Fruit fly (Drosophila melanogaster) whole organism, embryonic: ENCODE data around the gene CG2124.

Experiments
- B-H1 ChIP-seq: fragments of 200-800 bp; sonication (Bioruptor generic); IDR thresholded peaks from 3 replicates; pipeline ENCODE4 v1.3.6; 2022; ENCODE audit warnings: missing biosample characterization, missing genetic modification characterization
- CG10274 ChIP-seq: fragments of 200-800 bp; sonication (Bioruptor generic); optimal IDR thresholded peaks from 3 replicates; lab custom pipeline; 2017; ENCODE audit warnings: missing biosample characterization, mild to moderate bottlenecking, missing genetic modification characterization
- CG11398 ChIP-seq: fragments of 200-800 bp; sonication (Bioruptor generic); optimal IDR thresholded peaks from 2 replicates; lab custom pipeline; 2016; ENCODE audit warnings: missing biosample characterization, missing genetic modification characterization
- CG11504 ChIP-seq: fragments of 200-800 bp; sonication (Bioruptor generic); optimal IDR thresholded peaks from 3 replicates; lab custom pipeline; 2019; ENCODE audit warnings: missing biosample characterization, mild to moderate bottlenecking, missing genetic modification characterization, moderate library complexity
- CG11560 ChIP-seq: fragments of 200-800 bp; sonication (Bioruptor generic); IDR thresholded peaks from 3 replicates; pipeline ENCODE4 v1.3.6; 2022; ENCODE audit warnings: missing biosample characterization, missing genetic modification characterization
- CG11695 ChIP-seq: fragments of 200-800 bp; sonication (Bioruptor generic); IDR thresholded peaks from 3 replicates; pipeline ENCODE4 v1.3.6; 2022; ENCODE audit warnings: missing biosample characterization, missing genetic modification characterization
- CG12744 ChIP-seq: fragments of 200-800 bp; sonication (Bioruptor generic); optimal IDR thresholded peaks from 2 replicates; lab custom pipeline; 2016; ENCODE audit warnings: missing biosample characterization, missing genetic modification characterization
- CG13775 ChIP-seq: fragments of 200-800 bp; sonication (Bioruptor generic); optimal IDR thresholded peaks from 3 replicates; lab custom pipeline; 2017; ENCODE audit warnings: missing biosample characterization, mild to moderate bottlenecking, missing genetic modification characterization
- CG17359 ChIP-seq: fragments of 200-800 bp; sonication (Bioruptor generic); optimal IDR thresholded peaks from 3 replicates; lab custom pipeline; 2018; ENCODE audit warnings: missing biosample characterization, mild to moderate bottlenecking, missing genetic modification characterization, moderate library complexity
- CG17385 ChIP-seq: fragments of 200-800 bp; sonication (Bioruptor generic); optimal IDR thresholded peaks from 3 replicates; lab custom pipeline; 2018; ENCODE audit warnings: missing biosample characterization, mild to moderate bottlenecking, missing genetic modification characterization
- CG18011 ChIP-seq: fragments of 200-800 bp; sonication (Bioruptor generic); optimal IDR thresholded peaks from 2 replicates; lab custom pipeline; 2017; ENCODE audit warnings: missing biosample characterization, missing genetic modification characterization, mild to moderate bottlenecking, moderate library complexity, missing genotype
- CG18764 ChIP-seq: fragments of 200-800 bp; sonication (Bioruptor generic); optimal IDR thresholded peaks from 3 replicates; lab custom pipeline; 2016; ENCODE audit warnings: missing biosample characterization, missing genetic modification characterization
- CG31224 ChIP-seq: fragments of 200-800 bp; sonication (Bioruptor generic); IDR thresholded peaks from 2 replicates; pipeline ENCODE4 v1.3.6; 2022; ENCODE audit warnings: missing biosample characterization, missing genetic modification characterization
- CG3995 ChIP-seq: fragments of 200-800 bp; sonication (Bioruptor generic); optimal IDR thresholded peaks from 3 replicates; lab custom pipeline; 2016; ENCODE audit warnings: missing biosample characterization, missing genetic modification characterization
- CG5180 ChIP-seq: fragments of 200-800 bp; sonication (Bioruptor generic); optimal IDR thresholded peaks from 3 replicates; lab custom pipeline; 2017; ENCODE audit warnings: missing biosample characterization, missing genetic modification characterization, mild to moderate bottlenecking, moderate library complexity, missing genetic modification reagents
- CG6689 ChIP-seq: fragments of 200-800 bp; sonication (Bioruptor generic); IDR thresholded peaks from 2 replicates; pipeline ENCODE4 v1.3.6; 2022; ENCODE audit warnings: missing biosample characterization, missing genetic modification characterization
- CG6854 ChIP-seq: fragments of 200-800 bp; sonication (Bioruptor generic); optimal IDR thresholded peaks from 3 replicates; lab custom pipeline; 2017; ENCODE audit warnings: missing biosample characterization, mild to moderate bottlenecking, missing genetic modification characterization
- CG7987 ChIP-seq: fragments of 200-800 bp; sonication (Bioruptor generic); optimal IDR thresholded peaks from 2 replicates; lab custom pipeline; 2018; ENCODE audit warnings: missing biosample characterization, mild to moderate bottlenecking, missing genetic modification characterization, moderate library complexity
- CG8089 ChIP-seq: fragments of 200-800 bp; sonication (Bioruptor generic); optimal IDR thresholded peaks from 3 replicates; lab custom pipeline; 2016; ENCODE audit warnings: missing biosample characterization, missing genetic modification characterization
- CG8478 ChIP-seq: fragments of >200 bp; optimal IDR thresholded peaks from 2 replicates; lab custom pipeline; 2018
- CG8765 ChIP-seq: fragments of 200-800 bp; sonication (Bioruptor generic); IDR thresholded peaks from 2 replicates; pipeline ENCODE4 v1.3.6; 2022; ENCODE audit warnings: missing biosample characterization, missing genetic modification characterization
- CG9817 ChIP-seq: fragments of 200-800 bp; sonication (Bioruptor generic); optimal IDR thresholded peaks from 2 replicates; lab custom pipeline; 2018; ENCODE audit warnings: missing biosample characterization, mild to moderate bottlenecking, missing genetic modification characterization, moderate library complexity
- D ChIP-seq, 2 experiments: fragments of 200-800 bp in 1 of 2; fragments of >200 bp in 1 of 2; sonication (Bioruptor generic) in 1 of 2; optimal IDR thresholded peaks; 2 replicates in 1 of 2; 3 replicates in 1 of 2; lab custom pipeline; 2017; ENCODE audit warnings: mild to moderate bottlenecking in 1 of 2, missing biosample characterization in 1 of 2, missing genetic modification characterization in 1 of 2, missing genetic modification reagents in 1 of 2
- Dad ChIP-seq: fragments of 200-800 bp; sonication (Bioruptor generic); optimal IDR thresholded peaks from 3 replicates; lab custom pipeline; 2016; ENCODE audit warnings: missing biosample characterization, missing genetic modification characterization
- Dfd ChIP-seq, 2 experiments: fragments of >200 bp; optimal IDR thresholded peaks; 2 replicates each; lab custom pipeline; 2017; ENCODE audit warnings: missing biosample characterization in 2 of 2, missing genetic modification characterization in 2 of 2
- Ets65A ChIP-seq: fragments of 200-800 bp; sonication (Bioruptor generic); peaks from one replicate; lab custom pipeline; 2016; ENCODE audit warnings: missing biosample characterization, missing genetic modification characterization
- Myb ChIP-seq: fragments of 200-800 bp; sonication (Bioruptor generic); optimal IDR thresholded peaks from 2 replicates; lab custom pipeline; 2016; ENCODE audit warnings: missing biosample characterization, missing genetic modification characterization
- NK7.1 ChIP-seq: fragments of 200-800 bp; sonication (Bioruptor generic); optimal IDR thresholded peaks from 3 replicates; lab custom pipeline; 2016; ENCODE audit warnings: missing biosample characterization, missing genetic modification characterization
- Opbp ChIP-seq: fragments of 200-800 bp; sonication (Bioruptor generic); IDR thresholded peaks from 3 replicates; pipeline ENCODE4 v1.3.6; 2022; ENCODE audit warnings: missing biosample characterization, missing genetic modification characterization; ENCODE audit not compliant: partially characterized antibody
- Sox102F ChIP-seq: fragments of 200-800 bp; sonication (Bioruptor generic); optimal IDR thresholded peaks from 2 replicates; lab custom pipeline; 2018; ENCODE audit warnings: missing biosample characterization, mild to moderate bottlenecking, missing genetic modification characterization, moderate library complexity
- Xrp1 ChIP-seq: fragments of 200-800 bp; sonication (Bioruptor generic); IDR thresholded peaks from 2 replicates; pipeline ENCODE4 v1.3.6; 2022; ENCODE audit warnings: missing biosample characterization, missing genetic modification characterization
- bigmax ChIP-seq: fragments of 200-800 bp; sonication (Bioruptor generic); optimal IDR thresholded peaks from 2 replicates; lab custom pipeline; 2018; ENCODE audit warnings: missing biosample characterization, mild to moderate bottlenecking, missing genetic modification characterization
- br ChIP-seq: fragments of >200 bp; optimal IDR thresholded peaks from 2 replicates; lab custom pipeline; 2017
- cato ChIP-seq: fragments of 200-800 bp; sonication (Bioruptor generic); optimal IDR thresholded peaks from 2 replicates; lab custom pipeline; 2016; ENCODE audit warnings: missing biosample characterization, missing genetic modification characterization, borderline replicate concordance
- croc ChIP-seq: fragments of 200-800 bp; sonication (Bioruptor generic); conservative IDR thresholded peaks from 3 replicates; pipeline ENCODE4 v1.3.6; 2022; ENCODE audit warnings: missing biosample characterization, missing genetic modification characterization
- dimm ChIP-seq: fragments of 200-800 bp; sonication (Bioruptor generic); IDR thresholded peaks from 2 replicates; pipeline ENCODE4 v1.3.6; 2022; ENCODE audit warnings: missing biosample characterization, missing genetic modification characterization
- gro ChIP-seq: fragments of 200-800 bp; sonication (Bioruptor generic); optimal IDR thresholded peaks from 2 replicates; lab custom pipeline; 2016; ENCODE audit warnings: missing biosample characterization, missing genetic modification characterization
- kay ChIP-seq: fragments of 200-800 bp; sonication (Bioruptor generic); optimal IDR thresholded peaks from 2 replicates; lab custom pipeline; 2016; ENCODE audit warnings: missing biosample characterization, missing genetic modification characterization
- lbe ChIP-seq: fragments of 200-800 bp; sonication (Bioruptor generic); optimal IDR thresholded peaks from 2 replicates; lab custom pipeline; 2016; ENCODE audit warnings: missing biosample characterization, mild to moderate bottlenecking, missing genetic modification characterization
- mirr ChIP-seq: fragments of 200-800 bp; sonication (Bioruptor generic); optimal IDR thresholded peaks from 3 replicates; lab custom pipeline; 2018; ENCODE audit warnings: missing biosample characterization, mild to moderate bottlenecking, missing genetic modification characterization
- odd ChIP-seq: fragments of 200-800 bp; sonication (Bioruptor generic); optimal IDR thresholded peaks from 2 replicates; lab custom pipeline; 2017; ENCODE audit warnings: missing biosample characterization, mild to moderate bottlenecking, missing genetic modification characterization
- pb ChIP-seq: fragments of 200-800 bp; sonication (Bioruptor generic); optimal IDR thresholded peaks from 3 replicates; lab custom pipeline; 2016; ENCODE audit warnings: missing biosample characterization, missing genetic modification characterization
- pfk ChIP-seq: fragments of 200-800 bp; sonication (Bioruptor generic); optimal IDR thresholded peaks from 2 replicates; lab custom pipeline; 2018; ENCODE audit warnings: missing biosample characterization, mild to moderate bottlenecking, missing genetic modification characterization, moderate library complexity
- pum ChIP-seq: fragments of 200-800 bp; sonication (Bioruptor generic); optimal IDR thresholded peaks from 2 replicates; lab custom pipeline; 2016; ENCODE audit warnings: missing biosample characterization, missing genetic modification characterization
- sima ChIP-seq: fragments of 200-800 bp; sonication (Bioruptor generic); optimal IDR thresholded peaks from 2 replicates; lab custom pipeline; 2016; ENCODE audit warnings: missing biosample characterization, missing genetic modification characterization
- so ChIP-seq: fragments of 200-800 bp; sonication (Bioruptor generic); IDR thresholded peaks from 3 replicates; pipeline ENCODE4 v1.3.6; 2022; ENCODE audit warnings: missing biosample characterization, missing genetic modification characterization
- ssp ChIP-seq: fragments of 200-800 bp; sonication (Bioruptor generic); IDR thresholded peaks from 2 replicates; pipeline ENCODE4 v1.3.6; 2022; ENCODE audit warnings: missing biosample characterization, missing genetic modification characterization
- unpg ChIP-seq: fragments of 200-800 bp; sonication (Bioruptor generic); optimal IDR thresholded peaks from 3 replicates; lab custom pipeline; 2018; ENCODE audit warnings: missing biosample characterization, mild to moderate bottlenecking, missing genetic modification characterization, moderate library complexity
- zen2 ChIP-seq: fragments of 200-800 bp; sonication (Bioruptor generic); IDR thresholded peaks from 3 replicates; pipeline ENCODE4 v1.3.6; 2022; ENCODE audit warnings: missing biosample characterization, missing genetic modification characterization; ENCODE audit not compliant: partially characterized antibody
- zf30C ChIP-seq: fragments of 200-800 bp; sonication (Bioruptor generic); optimal IDR thresholded peaks from 3 replicates; lab custom pipeline; 2018; ENCODE audit warnings: missing biosample characterization, mild to moderate bottlenecking, missing genetic modification characterization

The CG2124 gene

DNA sequence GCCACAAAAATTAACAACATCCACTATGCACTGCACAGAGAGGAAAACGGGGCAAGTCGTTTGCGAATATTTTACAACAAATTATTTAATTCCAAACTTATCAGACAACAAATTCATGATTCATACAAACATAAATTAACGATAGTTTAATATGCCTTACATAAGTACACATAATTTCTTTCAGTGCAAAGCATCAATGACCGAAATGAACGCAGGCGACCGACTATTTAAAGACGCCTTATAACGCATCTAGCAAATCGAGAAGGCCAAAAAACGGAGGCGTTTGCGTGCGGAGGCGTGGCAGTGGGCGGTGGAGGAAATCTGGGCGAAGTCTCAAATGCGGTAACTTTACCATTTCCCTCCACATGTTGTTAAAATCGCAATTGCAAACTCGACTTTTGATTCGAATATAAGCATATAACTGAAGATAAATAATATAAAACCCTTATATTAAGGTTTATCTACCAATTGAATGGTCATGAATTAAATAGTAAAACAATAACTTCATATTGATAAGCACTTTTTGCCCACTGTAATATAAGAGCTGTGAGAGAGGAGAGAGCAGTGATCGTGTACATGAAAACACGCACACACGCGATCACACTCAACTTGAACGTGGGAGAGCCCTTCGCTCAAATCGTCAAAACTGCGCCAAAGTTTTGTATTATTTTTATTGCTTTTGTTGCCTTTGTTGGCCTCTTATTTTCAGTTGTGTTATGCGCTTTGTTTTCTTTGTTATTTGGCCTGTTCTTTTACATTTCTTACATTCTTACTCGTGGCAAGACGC is 48.7 kb upstream of the CG2124 start (continued):
- TF ChIP-seq D (optimal IDR thresholded peaks at IDR 0.05; lab: Kevin White, UChicago) (no peak), D (GFP tag; optimal IDR thresholded peaks at IDR 0.05; lab: Kevin White, UChicago) (peak; percentile 90), gro (GFP tag; lab: Kevin White, UChicago) (peak; percentile 28), Xrp1 (GFP tag; lab: Robert Waterston, UW) (peak; percentile 92), CG8765 (GFP tag; lab: Robert Waterston, UW) (peak; percentile 62; the same call in 1 of the 2 replicates), pum (GFP tag; lab: Kevin White, UChicago) (peak; percentile 91), pb (peak; percentile 86), CG10274 (GFP tag; lab: Kevin White, UChicago) (peak; percentile 80), unpg (peak; percentile 91), cato (GFP tag; lab: Kevin White, UChicago) (peak; percentile 80), CG11560 (tag; lab: Robert Waterston, UW) (peak; percentile 67), CG6689 (peak; percentile 91), NK7.1 (peak; percentile 82), bigmax (no peak), ssp (GFP tag; lab: Robert Waterston, UW) (peak; percentile 79), zf30C (GFP tag; lab: Kevin White, UChicago) (peak; percentile 45), Opbp (no peak), CG31224 (GFP tag; lab: Robert Waterston, UW) (peak; percentile 60), zen2 (no peak), CG17359 (tag; lab: Kevin White, UChicago) (peak; percentile 95), odd (GFP tag; lab: Kevin White, UChicago) (peak; percentile 73), br (lab: Kevin White, UChicago) (no peak), Ets65A (GFP tag; lab: Kevin White, UChicago) (peak; percentile 98), CG9817 (tag; lab: Kevin White, UChicago) (peak; percentile 85), B-H1 (peak; percentile 80), pfk (GFP tag; lab: Kevin White, UChicago) (no peak), Dad (GFP tag; lab: Kevin White, UChicago) (peak; percentile 83), lbe (GFP tag; lab: Kevin White, UChicago) (peak; percentile 81), Sox102F (GFP tag; lab: Kevin White, UChicago) (peak; percentile 96), CG18011 (GFP tag; lab: Kevin White, UChicago) (peak; percentile 66), CG11398 (GFP tag; lab: Kevin White, UChicago) (peak; percentile 88), CG8089 (GFP tag; lab: Kevin White, UChicago) (peak; percentile 80), CG5180 (GFP tag; lab: Kevin White, UChicago) (peak; percentile 78), CG11504 (tag; lab: Kevin White, UChicago) (peak; percentile 94), sima (GFP tag; lab: Kevin White, UChicago) (peak; percentile 37), so (GFP tag; lab: Robert Waterston, UW) (peak; percentile 87; the same call in 2 of the 3 replicates), CG13775 (GFP tag; lab: Kevin White, UChicago) (peak; percentile 87), CG8478 (lab: Kevin White, UChicago) (no peak), CG12744 (peak; percentile 64), croc (GFP tag; lab: Robert Waterston, UW) (peak; percentile 80), dimm (GFP tag; lab: Robert Waterston, UW) (peak; percentile 83), CG11695 (GFP tag; lab: Robert Waterston, UW) (peak; percentile 79), Myb (GFP tag; lab: Kevin White, UChicago) (peak; percentile 67), CG3995 (GFP tag; lab: Kevin White, UChicago) (peak; percentile 13), mirr (GFP tag; lab: Kevin White, UChicago) (peak; percentile 15), Dfd (GFP tag; optimal IDR thresholded peaks at IDR 0.05; lab: Kevin White, UChicago) (no peak), CG18764 (GFP tag; lab: Kevin White, UChicago) (peak; percentile 73), CG17385 (GFP tag; lab: Kevin White, UChicago) (peak; percentile 82), kay (peak; percentile 69), CG6854 (GFP tag; lab: Kevin White, UChicago) (peak; percentile 28), CG7987 (peak; percentile 59)
